Fruit fly (Drosophila melanogaster): Measurements from ENCODE around the gene CG13365.
A peak's percentile ranks its signal among the peaks of the same experiment; 100 is the strongest.
"Not testable (repeated sequence)": the region's sequence is repeated elsewhere in the genome, so short reads cannot be mapped to it uniquely, and the experiment has no call there.

The CG13365 gene

dm6 chrX:621132-621555, at the start of gene CG13365, which contains the start of gene Vsp37A:
CG13365 (minus strand) TSS chrX:621215.
Vsp37A (plus strand) TSS chrX:621530.
- TF ChIP-seq CTCF (optimal IDR thresholded peaks at IDR 0.05) (peak in 1 of 2 experiments; percentile 43), CG8478 (optimal IDR thresholded peaks at IDR 0.05) (no peak)

- TF ChIP-seq CG8478 (optimal IDR thresholded peaks at IDR 0.05) (no peak), CTCF (optimal IDR thresholded peaks at IDR 0.05) (no peak)
These were observed 37.0 kb upstream of the CG13365 start for dm6 chrX:658021-658420.

dm6 chrX:656380-656925, 35.4 kb upstream of the CG13365 start:
- TF ChIP-seq CTCF (optimal IDR thresholded peaks at IDR 0.05) (no peak), CG8478 (optimal IDR thresholded peaks at IDR 0.05) (no peak)

dm6 chrX:655492-656379, 34.7 kb upstream of the CG13365 start, which contains the start of the genes Hmt4-20 and SkpA:
Hmt4-20 (minus strand) TSS chrX:656033.
SkpA (plus strand) TSS chrX:656114.
- TF ChIP-seq CTCF (optimal IDR thresholded peaks at IDR 0.05): peak; percentile 42 to 62
- TF ChIP-seq CG8478 (optimal IDR thresholded peaks at IDR 0.05): no peak

- TF ChIP-seq CG8478 (optimal IDR thresholded peaks at IDR 0.05) (no peak), CTCF (optimal IDR thresholded peaks at IDR 0.05) (no peak)
These were observed 33.9 kb upstream of the CG13365 start for dm6 chrX:654949-655348.

- TF ChIP-seq CG8478 (optimal IDR thresholded peaks at IDR 0.05) (no peak), CTCF (optimal IDR thresholded peaks at IDR 0.05) (no peak)
These were observed 33.2 kb upstream of the CG13365 start for dm6 chrX:654221-654620.

dm6 chrX:647056-647627, 26.1 kb upstream of the CG13365 start, which contains the start of gene Roc1a:
Roc1a (plus strand) TSS chrX:647304.
- TF ChIP-seq CTCF (optimal IDR thresholded peaks at IDR 0.05): no peak
- no peak for TF ChIP-seq CG8478 (optimal IDR thresholded peaks at IDR 0.05)

- TF ChIP-seq CG8478 (optimal IDR thresholded peaks at IDR 0.05) (no peak), CTCF (optimal IDR thresholded peaks at IDR 0.05) (no peak)
These were observed 25.5 kb upstream of the CG13365 start for dm6 chrX:646395-647009.

dm6 chrX:644461-644860, 23.4 kb upstream of the CG13365 start, which contains the start of gene CG13367:
CG13367 (plus strand) TSS chrX:644761.
- not testable (repeated sequence) for TF ChIP-seq CG8478, CTCF (optimal IDR thresholded peaks at IDR 0.05)

dm6 chrX:636606-637530, 15.9 kb upstream of the CG13365 start:
- TF ChIP-seq CG8478 (optimal IDR thresholded peaks at IDR 0.05): no peak
- TF ChIP-seq CTCF (optimal IDR thresholded peaks at IDR 0.05): peak in 1 of 2 experiments; percentile 9

dm6 chrX:635495-636142, 14.6 kb upstream of the CG13365 start, which contains the start of gene Dredd:
Dredd (minus strand) TSS chrX:635545.
- TF ChIP-seq CG8478 (optimal IDR thresholded peaks at IDR 0.05): no peak
- no peak for TF ChIP-seq CTCF (optimal IDR thresholded peaks at IDR 0.05)

- no peak for TF ChIP-seq CG8478 (optimal IDR thresholded peaks at IDR 0.05)
- TF ChIP-seq CTCF (optimal IDR thresholded peaks at IDR 0.05): peak; percentile 22 to 26
These were observed 8.3 kb upstream of the CG13365 start, which contains the start of the genes RpL36 and Mybbp1A for dm6 chrX:629239-629821. RpL36 (minus strand) TSS chrX:629483. Mybbp1A (plus strand) TSS chrX:629773.

dm6 chrX:625157-625627, 4.2 kb upstream of the CG13365 start, which contains the start of the genes CG13364 and Hinfp:
CG13364 (minus strand) TSS chrX:625203.
Hinfp (plus strand) TSS chrX:625542.
- no peak for TF ChIP-seq CTCF (optimal IDR thresholded peaks at IDR 0.05)
- TF ChIP-seq CG8478 (optimal IDR thresholded peaks at IDR 0.05): no peak

Data from S2 (cell line).